Fruit fly (Drosophila melanogaster): ENCODE measurements around the gene Gmd.

Gene Gmd

DNA sequence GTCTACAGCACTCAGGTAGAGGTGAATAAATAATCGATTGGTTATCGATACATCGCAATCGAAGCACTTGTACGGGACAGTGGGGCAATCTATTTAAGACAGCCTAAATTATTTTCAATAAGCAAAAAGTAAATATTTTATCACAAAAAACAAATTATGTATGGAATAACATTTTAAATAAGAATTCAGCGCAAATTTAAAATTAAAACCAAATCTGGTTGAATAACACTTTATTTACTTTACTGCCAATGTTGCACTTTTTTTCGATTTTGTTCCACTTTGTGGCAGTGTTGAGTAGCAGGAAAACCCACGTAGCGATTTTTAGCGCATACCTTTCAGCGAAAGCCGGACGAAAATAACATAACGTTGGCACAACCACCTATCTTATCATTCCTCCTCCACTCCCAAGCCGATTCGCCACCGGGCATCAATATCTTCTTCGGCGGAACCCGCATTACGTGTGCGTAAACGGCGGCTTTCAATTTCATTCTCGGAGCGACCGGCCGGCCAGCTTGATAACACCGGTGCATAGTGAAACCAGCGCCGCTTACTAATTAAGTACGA lies at the start of gene Gmd, which contains the start of gene CG3792 (continued):
- peak; percentile 83 for TF ChIP-seq mirr (GFP tag; optimal IDR thresholded peaks at IDR 0.05)
- TF ChIP-seq Doc2 (GFP tag; IDR thresholded peaks at IDR 0.05): peak; percentile 82
- peak; percentile 93 to 94 for TF ChIP-seq Pdp1 (GFP tag; optimal IDR thresholded peaks at IDR 0.05)
- peak; percentile 87 for TF ChIP-seq gt (GFP tag; IDR thresholded peaks at IDR 0.05)
- TF ChIP-seq CG9797 (GFP tag; optimal IDR thresholded peaks at IDR 0.05): peak; percentile 45
- peak; percentile 96 for TF ChIP-seq Ada2b (GFP tag; IDR thresholded peaks at IDR 0.05)
- TF ChIP-seq Camta (GFP tag; optimal IDR thresholded peaks at IDR 0.05): peak; percentile 96
- TF ChIP-seq CG11695 (GFP tag; IDR thresholded peaks at IDR 0.05): peak; percentile 96
- peak; percentile 96 for TF ChIP-seq Meics (GFP tag; optimal IDR thresholded peaks at IDR 0.05)
- peak; percentile 95 for TF ChIP-seq ken (GFP tag; IDR thresholded peaks at IDR 0.05)
- peak; percentile 12 for TF ChIP-seq MESR4 (GFP tag; optimal IDR thresholded peaks at IDR 0.05)
- TF ChIP-seq HLH54F (GFP tag; optimal IDR thresholded peaks at IDR 0.05): peak; percentile 95
- TF ChIP-seq Hr51 (GFP tag; optimal IDR thresholded peaks at IDR 0.05): peak; percentile 92 to 94
- peak; percentile 97 for TF ChIP-seq ranshi (GFP tag; IDR thresholded peaks at IDR 0.05)
- TF ChIP-seq tna (GFP tag; IDR thresholded peaks at IDR 0.05; ENCODE audit: partially characterized antibody): peak; percentile 67
- TF ChIP-seq CG10543 (GFP tag; optimal IDR thresholded peaks at IDR 0.05): peak; percentile 94
- TF ChIP-seq YL-1 (GFP tag; optimal IDR thresholded peaks at IDR 0.05): peak; percentile 82
- TF ChIP-seq CG11456 (GFP tag; IDR thresholded peaks at IDR 0.05): peak; percentile 96
- peak; percentile 92 for TF ChIP-seq nerfin-2 (GFP tag; IDR thresholded peaks at IDR 0.05; ENCODE audit: partially characterized antibody)
- peak; percentile 92 for TF ChIP-seq CHES-1-like (GFP tag; optimal IDR thresholded peaks at IDR 0.05)
- peak; percentile 98 for TF ChIP-seq slbo (GFP tag; IDR thresholded peaks at IDR 0.05)
- TF ChIP-seq fd3F (GFP tag; optimal IDR thresholded peaks at IDR 0.05): peak; percentile 94
- TF ChIP-seq bcd (GFP tag; optimal IDR thresholded peaks at IDR 0.05): peak; percentile 94
- TF ChIP-seq Dbx (GFP tag; IDR thresholded peaks at IDR 0.05): peak; percentile 97
- TF ChIP-seq CG17568 (GFP tag; optimal IDR thresholded peaks at IDR 0.05): no peak
- peak; percentile 82 for TF ChIP-seq CG33557 (GFP tag; optimal IDR thresholded peaks at IDR 0.05)
- no peak for TF ChIP-seq h (optimal IDR thresholded peaks at IDR 0.05)
- TF ChIP-seq croc (GFP tag; conservative IDR thresholded peaks at IDR 0.05): peak; percentile 94
- TF ChIP-seq CG15269 (tag; optimal IDR thresholded peaks at IDR 0.05): no peak
- peak; percentile 91 for TF ChIP-seq Chrac-16 (GFP tag; optimal IDR thresholded peaks at IDR 0.05)
- TF ChIP-seq Mrtf (GFP tag; IDR thresholded peaks at IDR 0.05): peak; percentile 92
- peak; percentile 78 for TF ChIP-seq Bgb (GFP tag; IDR thresholded peaks at IDR 0.05; ENCODE audit: partially characterized antibody)
- peak; percentile 92 for TF ChIP-seq CG2116 (GFP tag; optimal IDR thresholded peaks at IDR 0.05)
- TF ChIP-seq CG30431 (GFP tag; optimal IDR thresholded peaks at IDR 0.05): peak; percentile 90
- peak; percentile 78 for TF ChIP-seq tup (GFP tag; optimal IDR thresholded peaks at IDR 0.05)
- TF ChIP-seq pho (GFP tag; optimal IDR thresholded peaks at IDR 0.05): peak; percentile 96
- no peak for TF ChIP-seq ATbp (GFP tag; optimal IDR thresholded peaks at IDR 0.05)
- TF ChIP-seq CG17802 (tag; optimal IDR thresholded peaks at IDR 0.05): peak; percentile 81
- peak; percentile 83 for TF ChIP-seq trh (GFP tag; optimal IDR thresholded peaks at IDR 0.05)
- peak; percentile 97 for TF ChIP-seq CG32772 (GFP tag; IDR thresholded peaks at IDR 0.05)
- no peak for TF ChIP-seq Asciz (GFP tag; optimal IDR thresholded peaks at IDR 0.05)
- TF ChIP-seq CG10979 (tag; optimal IDR thresholded peaks at IDR 0.05): peak; percentile 92
- peak; percentile 71 for TF ChIP-seq CG1603 (tag; optimal IDR thresholded peaks at IDR 0.05)
- peak; percentile 96 for TF ChIP-seq Max (GFP tag; optimal IDR thresholded peaks at IDR 0.05)
- TF ChIP-seq trem (tag; optimal IDR thresholded peaks at IDR 0.05): peak; percentile 94
- peak; percentile 95 for TF ChIP-seq B-H1 (GFP tag; IDR thresholded peaks at IDR 0.05)
- TF ChIP-seq CG2678 (tag; optimal IDR thresholded peaks at IDR 0.05): peak; percentile 97
- peak; percentile 90 for TF ChIP-seq NC2α (GFP tag; optimal IDR thresholded peaks at IDR 0.05)
- TF ChIP-seq CG32532 (GFP tag; IDR thresholded peaks at IDR 0.05): peak; percentile 97
- peak; percentile 91 for TF ChIP-seq sqz (GFP tag; optimal IDR thresholded peaks at IDR 0.05)

Data from whole organism, embryonic.